Worm (Caenorhabditis elegans): ENCODE data around the gene pqn-89.

ce11 chrIV:6514700-6515099, 8.2 kb downstream of the pqn-89 start:
- no peak for TF ChIP-seq ztf-23 (GFP tag; IDR thresholded peaks at IDR 0.05)
- no peak for TF ChIP-seq flt-1 (GFP tag; IDR thresholded peaks at IDR 0.05)
